Fruit fly (Drosophila melanogaster): ENCODE results near the gene Ran.

The Ran gene

dm6 chrX:11170578-11170977 lies 22.1 kb upstream of the Ran start, which contains the start of gene CG1394 (continued):
- no peak for TF ChIP-seq gcm (GFP tag; optimal IDR thresholded peaks at IDR 0.05)
- TF ChIP-seq oc (tag; optimal IDR thresholded peaks at IDR 0.05): no peak

- TF ChIP-seq zfh1 (GFP tag; IDR thresholded peaks at IDR 0.05) (no peak), amos (GFP tag; IDR thresholded peaks at IDR 0.05; ENCODE audit: partially characterized antibody) (no peak), CG32767 (GFP tag; IDR thresholded peaks at IDR 0.05) (no peak), CG6254 (GFP tag; optimal IDR thresholded peaks at IDR 0.05) (no peak), sens (GFP tag) (peak; percentile 60), ranshi (GFP tag; IDR thresholded peaks at IDR 0.05) (no peak), Med (GFP tag) (peak; percentile 33), row (GFP tag; IDR thresholded peaks at IDR 0.05) (no peak), CG15601 (tag; optimal IDR thresholded peaks at IDR 0.05) (no peak), Xrp1 (GFP tag; IDR thresholded peaks at IDR 0.05) (no peak), odd (GFP tag; optimal IDR thresholded peaks at IDR 0.05) (no peak), Awh (GFP tag; IDR thresholded peaks at IDR 0.05) (no peak), CG1603 (tag; optimal IDR thresholded peaks at IDR 0.05) (peak; percentile 21), lilli (GFP tag; optimal IDR thresholded peaks at IDR 0.05) (no peak), fd64A (GFP tag; optimal IDR thresholded peaks at IDR 0.05) (no peak), Drgx (GFP tag; IDR thresholded peaks at IDR 0.05) (peak; percentile 21; the same call in 1 of the 2 replicates), CG13123 (GFP tag; optimal IDR thresholded peaks at IDR 0.05) (no peak), Ptx1 (GFP tag; IDR thresholded peaks at IDR 0.05) (peak; percentile 22; the same call in 1 of the 2 replicates), CG14014 (GFP tag; IDR thresholded peaks at IDR 0.05) (no peak), Dref (GFP tag; IDR thresholded peaks at IDR 0.05) (no peak), E2f2 (GFP tag; IDR thresholded peaks at IDR 0.05) (no peak), CG6689 (GFP tag; IDR thresholded peaks at IDR 0.05) (peak; percentile 40; the same call in 1 of the 2 replicates), vvl (GFP tag; IDR thresholded peaks at IDR 0.05) (no peak), gsb (GFP tag; IDR thresholded peaks at IDR 0.05) (no peak), CG10979 (tag; optimal IDR thresholded peaks at IDR 0.05) (peak; percentile 0), ara (GFP tag; IDR thresholded peaks at IDR 0.05) (no peak), CG10959 (GFP tag; IDR thresholded peaks at IDR 0.05) (no peak), Rfx (GFP tag; IDR thresholded peaks at IDR 0.05) (peak; percentile 47), BEAF-32 (GFP tag; optimal IDR thresholded peaks at IDR 0.05) (no peak), ash1 (GFP tag; optimal IDR thresholded peaks at IDR 0.05) (no peak), gt (GFP tag; IDR thresholded peaks at IDR 0.05) (no peak), CG7786 (GFP tag; optimal IDR thresholded peaks at IDR 0.05) (no peak), fru (optimal IDR thresholded peaks at IDR 0.05) (no peak), CoRest (tag; optimal IDR thresholded peaks at IDR 0.05) (no peak), Bdp1 (GFP tag; optimal IDR thresholded peaks at IDR 0.05) (no peak), prd (optimal IDR thresholded peaks at IDR 0.05) (no peak), prd (GFP tag; IDR thresholded peaks at IDR 0.05) (peak; percentile 32; the same call in 1 of the 3 replicates), CG10543 (GFP tag; optimal IDR thresholded peaks at IDR 0.05) (no peak), dmrt99B (tag; optimal IDR thresholded peaks at IDR 0.05) (no peak), zf30C (GFP tag; optimal IDR thresholded peaks at IDR 0.05) (no peak), CG8089 (GFP tag; optimal IDR thresholded peaks at IDR 0.05) (no peak), eve (GFP tag; optimal IDR thresholded peaks at IDR 0.05) (no peak), dysf (GFP tag; IDR thresholded peaks at IDR 0.05) (0 out of 3 replicates have a peak, but pooled peaks have one; percentile 22), mirr (GFP tag; optimal IDR thresholded peaks at IDR 0.05) (no peak), lab (GFP tag; optimal IDR thresholded peaks at IDR 0.05) (no peak)
These were observed 20.4 kb upstream of the Ran start, which contains the start of gene Antdh for dm6 chrX:11168958-11169357. Antdh (minus strand) TSS chrX:11169058.

All from whole organism, embryonic.